Worm (Caenorhabditis elegans) whole organism, L4/young adult: Measurements from ENCODE around the gene dhs-13.
A peak's percentile ranks its signal among the peaks of the same experiment; 100 is the strongest.

Experiments used
- W03F9.2 ChIP-seq: fragments of 150-350 bp; optimal IDR thresholded peaks from 2 replicates; lab custom pipeline; 2014; ENCODE audit warnings: missing biosample characterization, missing genetic modification characterization
- dao-5 ChIP-seq: sonication (generic microtip); optimal IDR thresholded peaks from 2 replicates; lab custom pipeline; 2016; ENCODE audit warnings: missing genotype, missing genetic modification characterization, moderate library complexity, missing compliant biosample characterization
- him-1 ChIP-seq: sonication (generic microtip); optimal IDR thresholded peaks from 2 replicates; lab custom pipeline; 2016; ENCODE audit warnings: missing genotype, missing genetic modification reagents, missing genetic modification characterization, missing compliant biosample characterization

ce11 chrV:1804645-1805559 lies 33.4 kb upstream of the dhs-13 start, which contains the start of the genes hsp-16.2 and hsp-16.41:
- TF ChIP-seq him-1 (tag; lab: Kevin White, UChicago) = no peak
- TF ChIP-seq dao-5 (tag; lab: Kevin White, UChicago) = no peak
- TF ChIP-seq W03F9.2 (tag; lab: Kevin White, UChicago) = peak; percentile 6
